Fruit fly (Drosophila melanogaster) whole organism, embryonic: ENCODE measurements around the gene CG6511.

Experiments
- ATbp ChIP-seq: fragments of 200-800 bp; sonication (Bioruptor generic); optimal IDR thresholded peaks from 2 replicates; lab custom pipeline; 2017; ENCODE audit warnings: missing biosample characterization, mild to moderate bottlenecking, missing genetic modification characterization, missing genetic modification reagents
- Atf6 ChIP-seq: fragments of 200-800 bp; sonication (Bioruptor generic); IDR thresholded peaks from 2 replicates; pipeline ENCODE4 v1.3.6; 2022; ENCODE audit warnings: missing biosample characterization, missing genetic modification characterization
- CG10565 ChIP-seq: fragments of 200-800 bp; sonication (Bioruptor generic); optimal IDR thresholded peaks from 3 replicates; lab custom pipeline; 2016; ENCODE audit warnings: missing biosample characterization, mild to moderate bottlenecking, missing genetic modification characterization
- CG13123 ChIP-seq: fragments of 200-800 bp; sonication (Bioruptor generic); optimal IDR thresholded peaks from 2 replicates; lab custom pipeline; 2016; ENCODE audit warnings: missing biosample characterization, missing genetic modification characterization
- CG13424 ChIP-seq: fragments of 200-800 bp; sonication (Bioruptor generic); optimal IDR thresholded peaks from 2 replicates; lab custom pipeline; 2019; ENCODE audit warnings: missing biosample characterization, mild to moderate bottlenecking, missing genetic modification characterization, moderate library complexity
- CG1529 ChIP-seq: fragments of 200-800 bp; sonication (Bioruptor generic); optimal IDR thresholded peaks from 3 replicates; lab custom pipeline; 2018; ENCODE audit warnings: missing biosample characterization, missing genetic modification characterization
- CG17361 ChIP-seq: fragments of 200-800 bp; sonication (Bioruptor generic); IDR thresholded peaks from 3 replicates; pipeline ENCODE4 v1.3.6; 2022; ENCODE audit warnings: missing biosample characterization, missing genetic modification characterization
- CG17385 ChIP-seq: fragments of 200-800 bp; sonication (Bioruptor generic); optimal IDR thresholded peaks from 3 replicates; lab custom pipeline; 2018; ENCODE audit warnings: missing biosample characterization, mild to moderate bottlenecking, missing genetic modification characterization
- CG17802 ChIP-seq: fragments of 200-800 bp; sonication (Bioruptor generic); optimal IDR thresholded peaks from 2 replicates; lab custom pipeline; 2018; ENCODE audit warnings: missing biosample characterization, mild to moderate bottlenecking, missing genetic modification characterization, moderate library complexity
- CG18476 ChIP-seq: fragments of 200-800 bp; sonication (Bioruptor generic); optimal IDR thresholded peaks from 2 replicates; lab custom pipeline; 2016; ENCODE audit warnings: missing biosample characterization, mild to moderate bottlenecking, missing genetic modification characterization
- CG2712 ChIP-seq: fragments of 200-800 bp; optimal IDR thresholded peaks from 3 replicates; lab custom pipeline; 2019; ENCODE audit warnings: missing biosample characterization, mild to moderate bottlenecking, missing genetic modification characterization, moderate library complexity
- CG4360 ChIP-seq: fragments of 200-800 bp; sonication (Bioruptor generic); IDR thresholded peaks from 2 replicates; pipeline ENCODE4 v1.3.6; 2022; ENCODE audit warnings: missing biosample characterization, missing genetic modification characterization
- CG5245 ChIP-seq: fragments of 200-800 bp; sonication (Bioruptor generic); optimal IDR thresholded peaks from 3 replicates; lab custom pipeline; 2016; ENCODE audit warnings: missing biosample characterization, missing genetic modification characterization
- CG6854 ChIP-seq: fragments of 200-800 bp; sonication (Bioruptor generic); optimal IDR thresholded peaks from 3 replicates; lab custom pipeline; 2017; ENCODE audit warnings: missing biosample characterization, mild to moderate bottlenecking, missing genetic modification characterization
- Drgx ChIP-seq: fragments of 200-800 bp; sonication (Bioruptor generic); IDR thresholded peaks from 2 replicates; pipeline ENCODE4 v1.3.6; 2022; ENCODE audit warnings: missing biosample characterization, missing genetic modification characterization
- Fer1 ChIP-seq: fragments of 200-800 bp; sonication (Bioruptor generic); optimal IDR thresholded peaks from 2 replicates; lab custom pipeline; 2017; ENCODE audit warnings: missing biosample characterization, mild to moderate bottlenecking, missing genetic modification characterization
- HmgZ ChIP-seq: fragments of 200-800 bp; sonication (Bioruptor generic); optimal IDR thresholded peaks from 2 replicates; lab custom pipeline; 2018; ENCODE audit warnings: missing biosample characterization, mild to moderate bottlenecking, missing genetic modification characterization
- Lim3 ChIP-seq: fragments of 200-800 bp; sonication (Bioruptor generic); IDR thresholded peaks from 2 replicates; pipeline ENCODE4 v1.3.6; 2022; ENCODE audit warnings: missing biosample characterization, missing genetic modification characterization
- MBD-R2 ChIP-seq: fragments of 200-800 bp; sonication (Bioruptor generic); IDR thresholded peaks from 2 replicates; pipeline ENCODE4 v1.3.6; 2022; ENCODE audit warnings: missing biosample characterization, missing genetic modification characterization
- Myb ChIP-seq: fragments of 200-800 bp; sonication (Bioruptor generic); optimal IDR thresholded peaks from 2 replicates; lab custom pipeline; 2016; ENCODE audit warnings: missing biosample characterization, missing genetic modification characterization
- Oaz ChIP-seq: fragments of 200-800 bp; sonication (Bioruptor generic); IDR thresholded peaks from 2 replicates; pipeline ENCODE4 v1.3.6; 2022; ENCODE audit warnings: missing biosample characterization, missing genetic modification characterization
- Oli ChIP-seq: fragments of 200-800 bp; sonication (Bioruptor generic); optimal IDR thresholded peaks from 2 replicates; lab custom pipeline; 2018; ENCODE audit warnings: missing biosample characterization, mild to moderate bottlenecking, missing genetic modification characterization, moderate library complexity
- Ptx1 ChIP-seq: fragments of 200-800 bp; sonication (Bioruptor generic); IDR thresholded peaks from 2 replicates; pipeline ENCODE4 v1.3.6; 2022; ENCODE audit warnings: missing biosample characterization, missing genetic modification characterization
- Scr ChIP-seq: fragments of 200-800 bp; sonication (Bioruptor generic); IDR thresholded peaks from 2 replicates; pipeline ENCODE4 v1.3.6; 2022; ENCODE audit warnings: missing biosample characterization, missing genetic modification characterization; ENCODE audit not compliant: partially characterized antibody
- Sox100B ChIP-seq: fragments of 200-800 bp; sonication (Bioruptor generic); optimal IDR thresholded peaks from 3 replicates; lab custom pipeline; 2018; ENCODE audit warnings: missing biosample characterization, mild to moderate bottlenecking, missing genetic modification characterization
- Sox102F ChIP-seq: fragments of 200-800 bp; sonication (Bioruptor generic); optimal IDR thresholded peaks from 2 replicates; lab custom pipeline; 2018; ENCODE audit warnings: missing biosample characterization, mild to moderate bottlenecking, missing genetic modification characterization, moderate library complexity
- Stat92E ChIP-seq, 3 experiments: fragments of >200 bp in 2 of 3; fragments of 200-800 bp in 1 of 3; sonication (Bioruptor generic) in 1 of 3; optimal IDR thresholded peaks; 2 replicates each; lab custom pipeline; 2017 to 2019; ENCODE audit warnings: missing biosample characterization in 3 of 3, missing genetic modification characterization in 3 of 3, mild to moderate bottlenecking in 1 of 3, moderate library complexity in 1 of 3
- Taf1 ChIP-seq: fragments of 200-800 bp; sonication (Bioruptor generic); IDR thresholded peaks from 2 replicates; pipeline ENCODE4 v1.3.6; 2022; ENCODE audit warnings: missing biosample characterization, missing genetic modification characterization
- Usf ChIP-seq: fragments of 200-800 bp; sonication (Bioruptor generic); optimal IDR thresholded peaks from 2 replicates; lab custom pipeline; 2017; ENCODE audit warnings: missing genotype, missing biosample characterization, missing genetic modification characterization
- Vsx1 ChIP-seq: fragments of 200-800 bp; sonication (Bioruptor generic); optimal IDR thresholded peaks from 2 replicates; lab custom pipeline; 2017; ENCODE audit warnings: missing biosample characterization, mild to moderate bottlenecking, missing genetic modification characterization, missing genetic modification reagents
- ap ChIP-seq: fragments of 200-800 bp; sonication (Bioruptor generic); IDR thresholded peaks from 2 replicates; pipeline ENCODE4 v1.3.6; 2022; ENCODE audit warnings: missing biosample characterization, missing genetic modification characterization
- dan ChIP-seq: fragments of 200-800 bp; sonication (Bioruptor generic); IDR thresholded peaks from 2 replicates; pipeline ENCODE4 v1.3.6; 2022; ENCODE audit warnings: missing biosample characterization, missing genetic modification characterization
- danr ChIP-seq: fragments of 200-800 bp; sonication (Bioruptor generic); IDR thresholded peaks from 2 replicates; pipeline ENCODE4 v1.3.6; 2022; ENCODE audit warnings: missing biosample characterization, missing genetic modification characterization
- dm ChIP-seq: fragments of 200-800 bp; sonication (Bioruptor generic); optimal IDR thresholded peaks from 3 replicates; lab custom pipeline; 2016; ENCODE audit warnings: missing biosample characterization, missing genetic modification characterization
- ewg ChIP-seq: fragments of 200-800 bp; sonication (Bioruptor generic); optimal IDR thresholded peaks from 3 replicates; lab custom pipeline; 2017; ENCODE audit warnings: mild to moderate bottlenecking, missing biosample characterization, missing genetic modification reagents, missing genetic modification characterization
- gcm2 ChIP-seq: fragments of 200-800 bp; sonication (Bioruptor generic); optimal IDR thresholded peaks from 2 replicates; lab custom pipeline; 2016; ENCODE audit warnings: missing biosample characterization, missing genetic modification characterization
- gfzf ChIP-seq: fragments of 200-800 bp; sonication (Bioruptor generic); optimal IDR thresholded peaks from 2 replicates; lab custom pipeline; 2016; ENCODE audit warnings: missing biosample characterization, mild to moderate bottlenecking, missing genetic modification characterization, moderate library complexity
- gro ChIP-seq: fragments of 200-800 bp; sonication (Bioruptor generic); optimal IDR thresholded peaks from 2 replicates; lab custom pipeline; 2016; ENCODE audit warnings: missing biosample characterization, missing genetic modification characterization
- her ChIP-seq: fragments of 200-800 bp; sonication (Bioruptor generic); optimal IDR thresholded peaks from 2 replicates; lab custom pipeline; 2016; ENCODE audit warnings: missing biosample characterization, missing genetic modification characterization
- klu ChIP-seq: fragments of 200-800 bp; sonication (Bioruptor generic); IDR thresholded peaks from 2 replicates; pipeline ENCODE4 v1.3.6; 2022; ENCODE audit warnings: missing biosample characterization, missing genetic modification characterization
- luna ChIP-seq: fragments of 200-800 bp; sonication (Bioruptor generic); optimal IDR thresholded peaks from 2 replicates; lab custom pipeline; 2016; ENCODE audit warnings: missing biosample characterization, missing genetic modification characterization
- mam ChIP-seq: fragments of 200-800 bp; sonication (Bioruptor generic); optimal IDR thresholded peaks from 3 replicates; lab custom pipeline; 2016; ENCODE audit warnings: missing biosample characterization, missing genetic modification characterization
- pum ChIP-seq: fragments of 200-800 bp; sonication (Bioruptor generic); optimal IDR thresholded peaks from 2 replicates; lab custom pipeline; 2016; ENCODE audit warnings: missing biosample characterization, missing genetic modification characterization
- ro ChIP-seq: fragments of 200-800 bp; sonication (Bioruptor generic); IDR thresholded peaks from 2 replicates; pipeline ENCODE4 v1.3.6; 2022; ENCODE audit warnings: missing biosample characterization, missing genetic modification characterization
- schlank ChIP-seq: fragments of 200-800 bp; sonication (Bioruptor generic); optimal IDR thresholded peaks from 2 replicates; lab custom pipeline; 2018; ENCODE audit warnings: missing biosample characterization, mild to moderate bottlenecking, missing genetic modification characterization
- slp2 ChIP-seq: fragments of 200-800 bp; sonication (Bioruptor generic); optimal IDR thresholded peaks from 2 replicates; lab custom pipeline; 2016; ENCODE audit warnings: missing biosample characterization, missing genetic modification characterization
- stc ChIP-seq: fragments of 200-800 bp; sonication (Bioruptor generic); IDR thresholded peaks from 2 replicates; pipeline ENCODE4 v1.3.6; 2022; ENCODE audit warnings: missing biosample characterization, missing genetic modification characterization
- tap ChIP-seq: fragments of 200-800 bp; optimal IDR thresholded peaks from 3 replicates; lab custom pipeline; 2019; ENCODE audit warnings: missing biosample characterization, mild to moderate bottlenecking, missing genetic modification characterization, moderate library complexity
- tio ChIP-seq: fragments of 200-800 bp; sonication (Bioruptor generic); optimal IDR thresholded peaks from 2 replicates; lab custom pipeline; 2017; ENCODE audit warnings: missing biosample characterization, missing genetic modification characterization, inconsistent platforms
- tx ChIP-seq: fragments of 200-800 bp; sonication (Bioruptor generic); optimal IDR thresholded peaks from 2 replicates; lab custom pipeline; 2016; ENCODE audit warnings: missing biosample characterization, missing genetic modification characterization
- unpg ChIP-seq: fragments of 200-800 bp; sonication (Bioruptor generic); optimal IDR thresholded peaks from 3 replicates; lab custom pipeline; 2018; ENCODE audit warnings: missing biosample characterization, mild to moderate bottlenecking, missing genetic modification characterization, moderate library complexity
- zen2 ChIP-seq: fragments of 200-800 bp; sonication (Bioruptor generic); IDR thresholded peaks from 3 replicates; pipeline ENCODE4 v1.3.6; 2022; ENCODE audit warnings: missing biosample characterization, missing genetic modification characterization; ENCODE audit not compliant: partially characterized antibody

CG6511 gene

dm6 chr3L:8719990-8720559, 1.0 kb upstream of the CG6511 start, which contains the start of gene SrpRbeta (continued):
- TF ChIP-seq Scr (GFP tag; lab: Robert Waterston, UW) = no peak
- TF ChIP-seq slp2 (GFP tag; lab: Kevin White, UChicago) = no peak
- TF ChIP-seq stc = no peak
- no peak for TF ChIP-seq tap
- TF ChIP-seq HmgZ = peak; percentile 71
- peak; percentile 11 for TF ChIP-seq mam (GFP tag; lab: Kevin White, UChicago)
- TF ChIP-seq Taf1 (GFP tag; lab: Robert Waterston, UW) = no peak
- no peak for TF ChIP-seq ewg (GFP tag; lab: Kevin White, UChicago)
- no peak for TF ChIP-seq tx (GFP tag; lab: Kevin White, UChicago)
- TF ChIP-seq danr (GFP tag; lab: Robert Waterston, UW) = no peak
- no peak for TF ChIP-seq CG4360 (GFP tag; lab: Robert Waterston, UW)
- TF ChIP-seq CG17361 (GFP tag; lab: Robert Waterston, UW) = no peak
- peak; percentile 60 for TF ChIP-seq gro (GFP tag; lab: Kevin White, UChicago)
- TF ChIP-seq CG13424 = no peak
- TF ChIP-seq gfzf (GFP tag; lab: Kevin White, UChicago) = peak; percentile 9
- no peak for TF ChIP-seq Usf (GFP tag; lab: Kevin White, UChicago)
- no peak for TF ChIP-seq CG1529 (GFP tag; lab: Kevin White, UChicago)
- no peak for TF ChIP-seq CG13123 (GFP tag; lab: Kevin White, UChicago)
- TF ChIP-seq luna (GFP tag; lab: Kevin White, UChicago) = no peak
- no peak for TF ChIP-seq CG18476
- no peak for TF ChIP-seq Oli (tag; lab: Kevin White, UChicago)
- no peak for TF ChIP-seq unpg (GFP tag; lab: Kevin White, UChicago)
- TF ChIP-seq ATbp (GFP tag; lab: Kevin White, UChicago) = no peak
- TF ChIP-seq Fer1 (GFP tag; lab: Kevin White, UChicago) = peak; percentile 19
- TF ChIP-seq ap (GFP tag; lab: Robert Waterston, UW) = no peak
- TF ChIP-seq Lim3 (GFP tag; lab: Robert Waterston, UW) = no peak
- no peak for TF ChIP-seq CG6854
- TF ChIP-seq gcm2 (GFP tag; lab: Kevin White, UChicago) = no peak
- no peak for TF ChIP-seq Oaz (GFP tag; lab: Robert Waterston, UW)
- TF ChIP-seq zen2 = no peak; the same call in 2 of the 3 replicates
- no peak for TF ChIP-seq Drgx (GFP tag; lab: Robert Waterston, UW)
- no peak for TF ChIP-seq schlank (tag; lab: Kevin White, UChicago)
- TF ChIP-seq CG2712 = no peak
- no peak for TF ChIP-seq Ptx1 (GFP tag; lab: Robert Waterston, UW)
- TF ChIP-seq CG5245 = no peak
- no peak for TF ChIP-seq dan (GFP tag; lab: Robert Waterston, UW)
- TF ChIP-seq Sox102F (GFP tag; lab: Kevin White, UChicago) = no peak
- no peak for TF ChIP-seq tio (GFP tag; lab: Kevin White, UChicago)
- peak; percentile 47 for TF ChIP-seq her (GFP tag; lab: Kevin White, UChicago)
- no peak for TF ChIP-seq klu (GFP tag; lab: Robert Waterston, UW)
- TF ChIP-seq MBD-R2 (GFP tag; lab: Robert Waterston, UW) = peak; percentile 63; the same call in 1 of the 2 replicates
- TF ChIP-seq CG10565 (GFP tag; lab: Kevin White, UChicago) = no peak
- TF ChIP-seq ro (GFP tag; lab: Robert Waterston, UW) = no peak
- peak; percentile 34 for TF ChIP-seq Myb (GFP tag; lab: Kevin White, UChicago)
- TF ChIP-seq Atf6 (GFP tag; lab: Robert Waterston, UW) = no peak
- no peak for TF ChIP-seq CG17802 (tag; lab: Kevin White, UChicago)
- TF ChIP-seq Vsx1 (GFP tag; lab: Kevin White, UChicago) = no peak
- TF ChIP-seq pum (GFP tag; lab: Kevin White, UChicago) = no peak
- peak in 1 of 3 experiments; percentile 11 for TF ChIP-seq Stat92E (GFP tag; optimal IDR thresholded peaks at IDR 0.05; lab: Kevin White, UChicago)
- TF ChIP-seq CG17385 = peak; percentile 30
- TF ChIP-seq Sox100B = no peak
- TF ChIP-seq dm (GFP tag; lab: Kevin White, UChicago) = peak; percentile 46
